Worm (Caenorhabditis elegans) whole organism, young adult: Measurements from ENCODE around the gene K11H12.8.

Experiments
- attf-5 ChIP-seq: fragments of 200-800 bp; sonication (Bioruptor generic); optimal IDR thresholded peaks from 2 replicates; lab custom pipeline; 2018; ENCODE audit warnings: mild to moderate bottlenecking, missing genetic modification characterization, missing compliant biosample characterization
- ceh-100 ChIP-seq: fragments of 200-800 bp; sonication (Bioruptor generic); IDR thresholded peaks from 2 replicates; pipeline ENCODE4 v1.3.6; 2022; ENCODE audit warnings: missing genetic modification reagents, missing genetic modification characterization, missing compliant biosample characterization
- gei-17 ChIP-seq: fragments of 200-800 bp; sonication (Bioruptor generic); optimal IDR thresholded peaks from 2 replicates; lab custom pipeline; 2018; ENCODE audit warnings: mild to moderate bottlenecking, missing genetic modification characterization, missing compliant biosample characterization
- lag-1 ChIP-seq: fragments of 200-800 bp; sonication (Bioruptor generic); IDR thresholded peaks from 2 replicates; pipeline ENCODE4 v1.3.6; 2022; ENCODE audit warnings: missing genetic modification reagents, missing genetic modification characterization, missing compliant biosample characterization
- unc-62 ChIP-seq: fragments of 150-350 bp; optimal IDR thresholded peaks from 2 replicates; lab custom pipeline; 2014; ENCODE audit warnings: missing biosample characterization, missing genetic modification reagents, missing genetic modification characterization

ce11 chrIV:605431-605830 is 49.8 kb upstream of the K11H12.8 start:
- no peak for TF ChIP-seq attf-5
- no peak for TF ChIP-seq gei-17
- TF ChIP-seq ceh-100 (GFP tag; lab: Robert Waterston, UW), result no peak
- TF ChIP-seq lag-1 (GFP tag; lab: Robert Waterston, UW), result no peak
- no peak for TF ChIP-seq unc-62
